Fruit fly (Drosophila melanogaster) whole organism, embryonic: ENCODE measurements around the gene CG14135.

Experiments
- CG18476 ChIP-seq: fragments of 200-800 bp; sonication (Bioruptor generic); optimal IDR thresholded peaks from 2 replicates; lab custom pipeline; 2016; ENCODE audit warnings: missing biosample characterization, mild to moderate bottlenecking, missing genetic modification characterization
- CG9727 ChIP-seq: fragments of 200-800 bp; sonication (Bioruptor generic); optimal IDR thresholded peaks from 3 replicates; lab custom pipeline; 2017; ENCODE audit warnings: missing biosample characterization, mild to moderate bottlenecking, missing genetic modification characterization
- Hr3 ChIP-seq: fragments of 200-800 bp; sonication (Bioruptor generic); optimal IDR thresholded peaks from 3 replicates; lab custom pipeline; 2016; ENCODE audit warnings: missing biosample characterization, missing genetic modification characterization

DNA sequence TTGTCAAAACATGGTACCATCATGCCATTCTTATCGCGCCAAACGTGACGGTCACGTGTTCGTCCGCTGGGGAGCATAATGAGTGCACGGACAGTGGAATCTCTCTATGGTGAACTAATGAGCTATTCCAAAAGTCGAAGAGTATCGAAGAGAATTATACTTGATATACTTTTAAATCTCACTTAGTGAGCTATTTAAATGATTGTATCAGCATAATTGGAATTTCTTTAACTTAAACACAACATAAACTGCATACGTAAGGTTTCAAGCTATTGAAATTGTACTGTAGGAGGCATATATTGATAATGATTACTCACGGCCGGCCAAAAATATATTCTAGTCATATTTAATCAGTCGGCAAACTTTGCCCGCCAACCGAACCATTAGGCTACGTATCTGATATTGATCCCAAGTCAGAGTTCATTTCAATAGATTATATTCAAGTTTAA, 30.2 kb downstream of the CG14135 start:
- TF ChIP-seq CG9727 (GFP tag; lab: Kevin White, UChicago) (no peak), CG18476 (GFP tag; lab: Kevin White, UChicago) (no peak), Hr3 (GFP tag; lab: Kevin White, UChicago) (no peak)
